Worm (Caenorhabditis elegans): ENCODE data around the gene srh-241.

ce11 chrV:2883097-2883496 is 13.7 kb upstream of the srh-241 start:
- TF ChIP-seq flt-1 (GFP tag; IDR thresholded peaks at IDR 0.05) = no peak
- no peak for TF ChIP-seq ceh-36 (tag; optimal IDR thresholded peaks at IDR 0.05)
- TF ChIP-seq B0310.2 (tag; optimal IDR thresholded peaks at IDR 0.05) = no peak
- TF ChIP-seq tbx-11 (GFP tag; IDR thresholded peaks at IDR 0.05) = no peak
- TF ChIP-seq tbx-37 (GFP tag; conservative IDR thresholded peaks at IDR 0.05) = no peak
- no peak for TF ChIP-seq ets-7 (tag; optimal IDR thresholded peaks at IDR 0.05)
- no peak for TF ChIP-seq ceh-13 (GFP tag; optimal IDR thresholded peaks at IDR 0.05)
- TF ChIP-seq sea-1 (GFP tag; conservative IDR thresholded peaks at IDR 0.05) = no peak
- no peak for TF ChIP-seq ama-1 (optimal IDR thresholded peaks at IDR 0.05)
- no peak for TF ChIP-seq aly-1 (tag; optimal IDR thresholded peaks at IDR 0.05)
- TF ChIP-seq hnd-1 (tag; optimal IDR thresholded peaks at IDR 0.05) = no peak
- no peak for TF ChIP-seq tra-4 (tag; optimal IDR thresholded peaks at IDR 0.05)
- TF ChIP-seq scrt-1 (GFP tag; IDR thresholded peaks at IDR 0.05) = no peak
- TF ChIP-seq F13C5.2 (tag; optimal IDR thresholded peaks at IDR 0.05) = no peak

All from whole organism, early embryonic.